Worm (Caenorhabditis elegans) whole organism, L1 larva: ENCODE data around the gene mmcm-1.

Experiments used
- Y116A8C.19 ChIP-seq: sonication (generic microtip); optimal IDR thresholded peaks from 2 replicates; lab custom pipeline; 2016; ENCODE audit warnings: missing compliant biosample characterization, missing genetic modification characterization, borderline replicate concordance
- aly-2 ChIP-seq: fragments of 150-350 bp; optimal IDR thresholded peaks from 2 replicates; lab custom pipeline; 2014; ENCODE audit warnings: missing biosample characterization, missing genetic modification characterization
- ceh-82 ChIP-seq, 3 experiments: fragments of 150-350 bp in 1 of 3; sonication (generic microtip) in 2 of 3; optimal IDR thresholded peaks; 2 replicates each; lab custom pipeline; 2014 to 2017; ENCODE audit warnings: missing biosample characterization in 3 of 3, missing genetic modification characterization in 3 of 3
- ceh-88 ChIP-seq: fragments of 200-800 bp; sonication (Bioruptor generic); IDR thresholded peaks from 2 replicates; pipeline ENCODE4 v1.3.6; 2022; ENCODE audit warnings: missing genetic modification characterization, missing compliant biosample characterization
- dpl-1 ChIP-seq, 3 experiments: fragments of 150-350 bp in 2 of 3; sonication (generic microtip) in 1 of 3; optimal IDR thresholded peaks; 2 replicates each; lab custom pipeline; 2014 to 2017; ENCODE audit warnings: missing biosample characterization in 3 of 3, missing genetic modification characterization in 3 of 3, missing genetic modification reagents in 3 of 3
- dsc-1 ChIP-seq: sonication (generic microtip); optimal IDR thresholded peaks from 2 replicates; lab custom pipeline; 2016; ENCODE audit warnings: mild to moderate bottlenecking, missing genetic modification characterization, missing compliant biosample characterization
- efl-1 ChIP-seq, 4 experiments: fragments of 150-350 bp; optimal IDR thresholded peaks in 3 of 4; peaks in 1 of 4; 1 replicate in 1 of 4; 2 replicates in 3 of 4; lab custom pipeline; 2014; ENCODE audit warnings: missing biosample characterization in 2 of 4, missing genetic modification characterization in 2 of 4, missing genetic modification reagents in 2 of 4
- efl-3 ChIP-seq: fragments of 200-800 bp; sonication (Bioruptor generic); optimal IDR thresholded peaks from 2 replicates; lab custom pipeline; 2018; ENCODE audit warnings: mild to moderate bottlenecking, missing genetic modification characterization, missing compliant biosample characterization
- egl-13 ChIP-seq: sonication (generic microtip); optimal IDR thresholded peaks from 2 replicates; lab custom pipeline; 2016; ENCODE audit warnings: missing genotype, missing genetic modification reagents, missing genetic modification characterization, missing compliant biosample characterization
- fkh-10 ChIP-seq: sonication (generic microtip); optimal IDR thresholded peaks from 2 replicates; lab custom pipeline; 2017; ENCODE audit warnings: missing biosample characterization, missing genetic modification reagents, missing genetic modification characterization
- fkh-4 ChIP-seq: sonication (generic microtip); optimal IDR thresholded peaks from 2 replicates; lab custom pipeline; 2016; ENCODE audit warnings: missing compliant biosample characterization, missing genetic modification characterization, borderline replicate concordance
- fos-1 ChIP-seq: fragments of 150-350 bp; optimal IDR thresholded peaks from 2 replicates; lab custom pipeline; 2014; ENCODE audit warnings: missing biosample characterization, missing genetic modification characterization
- grh-1 ChIP-seq: fragments of 200-800 bp; sonication (Bioruptor generic); IDR thresholded peaks from 2 replicates; pipeline ENCODE4 v1.3.6; 2022; ENCODE audit warnings: missing genetic modification reagents, missing genetic modification characterization, missing compliant biosample characterization
- hlh-17 ChIP-seq: fragments of 200-800 bp; sonication (Bioruptor generic); optimal IDR thresholded peaks from 2 replicates; lab custom pipeline; 2018; ENCODE audit warnings: missing genetic modification characterization, mild to moderate bottlenecking, missing compliant biosample characterization, moderate library complexity, borderline replicate concordance
- irx-1 ChIP-seq: sonication (generic microtip); optimal IDR thresholded peaks from 2 replicates; lab custom pipeline; 2016; ENCODE audit warnings: missing genetic modification characterization, missing compliant biosample characterization
- jun-1 ChIP-seq: fragments of 150-350 bp; optimal IDR thresholded peaks from 2 replicates; lab custom pipeline; 2014; ENCODE audit warnings: missing biosample characterization, missing genetic modification reagents, missing genetic modification characterization
- lin-14 ChIP-seq: fragments of 200-800 bp; sonication (Bioruptor generic); optimal IDR thresholded peaks from 2 replicates; lab custom pipeline; 2018; ENCODE audit warnings: mild to moderate bottlenecking, missing genetic modification characterization, moderate library complexity, missing compliant biosample characterization
- lin-15B ChIP-seq: fragments of 150-350 bp; sonication (generic microtip); optimal IDR thresholded peaks from 3 replicates; lab custom pipeline; 2014; ENCODE audit warnings: missing biosample characterization, missing genetic modification characterization
- lin-35 ChIP-seq, 2 experiments: fragments of 150-350 bp; optimal IDR thresholded peaks; 2 replicates each; lab custom pipeline; 2014; ENCODE audit warnings: missing biosample characterization in 2 of 2, missing genetic modification characterization in 2 of 2, missing genetic modification reagents in 2 of 2
- mdl-1 ChIP-seq, 2 experiments: fragments of 150-350 bp; optimal IDR thresholded peaks; 2 replicates each; lab custom pipeline; 2014 to 2017; ENCODE audit warnings: missing biosample characterization in 2 of 2, missing genetic modification characterization in 2 of 2, inconsistent platforms in 1 of 2
- mef-2 ChIP-seq: fragments of 150-350 bp; optimal IDR thresholded peaks from 2 replicates; lab custom pipeline; 2014; ENCODE audit warnings: missing biosample characterization, missing genetic modification characterization
- nhr-19 ChIP-seq: fragments of 200-800 bp; sonication (Bioruptor generic); conservative IDR thresholded peaks from 2 replicates; pipeline ENCODE4 v1.3.6; 2022; ENCODE audit warnings: missing genetic modification characterization, missing compliant biosample characterization
- nhr-20 ChIP-seq: sonication (generic microtip); optimal IDR thresholded peaks from 2 replicates; lab custom pipeline; 2016; ENCODE audit warnings: mild to moderate bottlenecking, missing genetic modification characterization, missing compliant biosample characterization
- nhr-47 ChIP-seq: sonication (generic microtip); optimal IDR thresholded peaks from 2 replicates; lab custom pipeline; 2016; ENCODE audit warnings: mild to moderate bottlenecking, missing genetic modification characterization, moderate library complexity, missing compliant biosample characterization
- nhr-76 ChIP-seq: sonication (generic microtip); optimal IDR thresholded peaks from 2 replicates; lab custom pipeline; 2017; ENCODE audit warnings: missing biosample characterization, missing genetic modification characterization
- nhr-85 ChIP-seq: sonication (generic microtip); peaks from one replicate; lab custom pipeline; 2016; ENCODE audit warnings: missing genetic modification characterization, inconsistent platforms, missing compliant biosample characterization
- nhr-90 ChIP-seq: sonication (generic microtip); optimal IDR thresholded peaks from 2 replicates; lab custom pipeline; 2016; ENCODE audit warnings: mild to moderate bottlenecking, missing genetic modification characterization, missing compliant biosample characterization; ENCODE audit not compliant: poor library complexity
- pag-3 ChIP-seq: sonication (generic microtip); optimal IDR thresholded peaks from 2 replicates; lab custom pipeline; 2017; ENCODE audit warnings: missing genetic modification characterization, mild to moderate bottlenecking, missing compliant biosample characterization, antibody characterized with exemption, borderline replicate concordance; ENCODE audit not compliant: insufficient read depth
- pqm-1 ChIP-seq: sonication (generic microtip); optimal IDR thresholded peaks from 3 replicates; lab custom pipeline; 2017; ENCODE audit warnings: missing biosample characterization, missing genetic modification characterization
- rnt-1 ChIP-seq: sonication (generic microtip); optimal IDR thresholded peaks from 2 replicates; lab custom pipeline; 2016; ENCODE audit warnings: mild to moderate bottlenecking, missing genetic modification characterization, moderate library complexity, missing compliant biosample characterization
- skn-1 ChIP-seq: fragments of 150-350 bp; optimal IDR thresholded peaks from 2 replicates; lab custom pipeline; 2014; ENCODE audit warnings: missing biosample characterization, missing genetic modification characterization
- sox-4 ChIP-seq: sonication (generic microtip); optimal IDR thresholded peaks from 2 replicates; lab custom pipeline; 2016; ENCODE audit warnings: missing genetic modification characterization, missing compliant biosample characterization
- tlp-1 ChIP-seq: fragments of 150-350 bp; optimal IDR thresholded peaks from 2 replicates; lab custom pipeline; 2014; ENCODE audit warnings: missing biosample characterization, missing genetic modification characterization
- unc-30 ChIP-seq: sonication (generic microtip); optimal IDR thresholded peaks from 2 replicates; lab custom pipeline; 2017; ENCODE audit warnings: missing biosample characterization, missing genetic modification characterization
- unc-62 ChIP-seq: fragments of 150-350 bp; optimal IDR thresholded peaks from 2 replicates; lab custom pipeline; 2014; ENCODE audit warnings: missing biosample characterization, missing genetic modification reagents, missing genetic modification characterization
- xbp-1 ChIP-seq: sonication (generic microtip); optimal IDR thresholded peaks from 2 replicates; lab custom pipeline; 2016; ENCODE audit warnings: missing genetic modification characterization, missing compliant biosample characterization
- zag-1 ChIP-seq: fragments of 150-350 bp; optimal IDR thresholded peaks from 2 replicates; lab custom pipeline; 2014; ENCODE audit warnings: missing biosample characterization, missing genetic modification characterization
- ztf-4 ChIP-seq: fragments of 150-350 bp; optimal IDR thresholded peaks from 2 replicates; lab custom pipeline; 2014; ENCODE audit warnings: missing biosample characterization, missing genetic modification characterization

mmcm-1 gene

ce11 chrIII:3887586-3887985 is 19.9 kb downstream of the mmcm-1 start (continued):
- TF ChIP-seq lin-35 (GFP tag; optimal IDR thresholded peaks at IDR 0.05; lab: Kevin White, UChicago) (peak; percentile 44 to 50), rnt-1 (tag; lab: Kevin White, UChicago) (no peak), pag-3 (tag; lab: Kevin White, UChicago) (no peak), fkh-4 (tag; lab: Kevin White, UChicago) (no peak), zag-1 (tag; lab: Kevin White, UChicago) (no peak), nhr-47 (tag; lab: Kevin White, UChicago) (no peak), dpl-1 (GFP tag; optimal IDR thresholded peaks at IDR 0.05; lab: Kevin White, UChicago) (peak in 1 of 3 experiments; percentile 49), irx-1 (no peak), fos-1 (tag; lab: Kevin White, UChicago) (no peak), efl-1 (optimal IDR thresholded peaks at IDR 0.05; lab: Kevin White, UChicago) (no peak), efl-1 (GFP tag; optimal IDR thresholded peaks at IDR 0.05 in 1 of 2; lab: Kevin White, UChicago) (peak; percentile 48 to 94), egl-13 (tag; lab: Kevin White, UChicago) (no peak), ceh-88 (no peak), unc-30 (tag; lab: Kevin White, UChicago) (no peak), ceh-82 (tag; optimal IDR thresholded peaks at IDR 0.05; lab: Kevin White, UChicago) (peak in 1 of 3 experiments; percentile 12), skn-1 (tag; lab: Kevin White, UChicago) (no peak), mdl-1 (tag; optimal IDR thresholded peaks at IDR 0.05; lab: Kevin White, UChicago) (no peak), lin-15B (tag; lab: Kevin White, UChicago) (peak; percentile 57), efl-3 (no peak), tlp-1 (no peak), nhr-19 (GFP tag; lab: Robert Waterston, UW) (no peak), nhr-20 (tag; lab: Kevin White, UChicago) (peak; percentile 24), fkh-10 (no peak), pqm-1 (tag; lab: Kevin White, UChicago) (peak; percentile 59), nhr-90 (no peak), jun-1 (tag; lab: Kevin White, UChicago) (peak; percentile 15), xbp-1 (tag; lab: Kevin White, UChicago) (no peak), grh-1 (GFP tag; lab: Robert Waterston, UW) (no peak)

ce11 chrIII:3883146-3883545 is 24.3 kb downstream of the mmcm-1 start:
- TF ChIP-seq aly-2 (tag; lab: Kevin White, UChicago): no peak
- TF ChIP-seq dsc-1 (tag; lab: Kevin White, UChicago): peak; percentile 68
- TF ChIP-seq ztf-4 (tag; lab: Kevin White, UChicago): no peak
- TF ChIP-seq lin-15B (tag; lab: Kevin White, UChicago): no peak
- no peak for TF ChIP-seq sox-4 (tag; lab: Kevin White, UChicago)
- TF ChIP-seq lin-14: peak; percentile 62
- no peak for TF ChIP-seq mef-2 (tag; lab: Kevin White, UChicago)
- no peak for TF ChIP-seq nhr-76 (tag; lab: Kevin White, UChicago)
- no peak for TF ChIP-seq unc-62 (GFP tag; lab: Kevin White, UChicago)
- TF ChIP-seq zag-1 (tag; lab: Kevin White, UChicago): peak; percentile 7

- TF ChIP-seq grh-1 (GFP tag; lab: Robert Waterston, UW) (no peak), lin-15B (tag; lab: Kevin White, UChicago) (no peak), efl-1 (optimal IDR thresholded peaks at IDR 0.05; lab: Kevin White, UChicago) (no peak), efl-1 (GFP tag; optimal IDR thresholded peaks at IDR 0.05 in 1 of 2; lab: Kevin White, UChicago) (peak in 1 of 2 experiments; percentile 87), skn-1 (tag; lab: Kevin White, UChicago) (peak; percentile 79), nhr-85 (tag; lab: Kevin White, UChicago) (peak; percentile 54), hlh-17 (GFP tag; lab: Kevin White, UChicago) (no peak), nhr-47 (tag; lab: Kevin White, UChicago) (no peak), Y116A8C.19 (tag; lab: Kevin White, UChicago) (no peak)
These were observed 28.3 kb downstream of the mmcm-1 start for ce11 chrIII:3878986-3879756.
